Fruit fly (Drosophila melanogaster): Measurements from ENCODE around the gene CG42748.

- TF ChIP-seq CG8478 (optimal IDR thresholded peaks at IDR 0.05), result no peak
- TF ChIP-seq CTCF (optimal IDR thresholded peaks at IDR 0.05), result no peak
Observed at dm6 chr2L:22121651-22122165, 9.3 kb upstream of the CG42748 start.
